Worm (Caenorhabditis elegans) whole organism, late embryonic: ENCODE measurements around the gene ttr-15.

Experiments
- C08G9.2 ChIP-seq: sonication (generic microtip); optimal IDR thresholded peaks from 2 replicates; lab custom pipeline; 2016; ENCODE audit warnings: mild to moderate bottlenecking, missing genetic modification characterization, moderate library complexity, missing compliant biosample characterization
- C38D4.7 ChIP-seq: fragments of 200-800 bp; sonication (Bioruptor generic); optimal IDR thresholded peaks from 2 replicates; lab custom pipeline; 2018; ENCODE audit warnings: mild to moderate bottlenecking, missing genetic modification characterization, moderate library complexity, missing compliant biosample characterization
- K09A11.1 ChIP-seq: sonication (generic microtip); optimal IDR thresholded peaks from 2 replicates; lab custom pipeline; 2017; ENCODE audit warnings: antibody characterized with exemption, mild to moderate bottlenecking, missing genetic modification characterization, missing compliant biosample characterization; ENCODE audit not compliant: insufficient read depth
- T23F11.4 ChIP-seq: fragments of 200-800 bp; sonication (Bioruptor generic); optimal IDR thresholded peaks from 2 replicates; lab custom pipeline; 2018; ENCODE audit warnings: mild to moderate bottlenecking, missing genetic modification characterization, missing compliant biosample characterization
- Y22D7AL.16 ChIP-seq: sonication (generic microtip); optimal IDR thresholded peaks from 2 replicates; lab custom pipeline; 2016; ENCODE audit warnings: missing genetic modification characterization, missing compliant biosample characterization
- ahr-1 ChIP-seq: sonication (generic microtip); optimal IDR thresholded peaks from 2 replicates; lab custom pipeline; 2016; ENCODE audit warnings: missing genetic modification characterization, missing compliant biosample characterization
- ceh-14 ChIP-seq: sonication (generic microtip); optimal IDR thresholded peaks from 2 replicates; lab custom pipeline; 2016; ENCODE audit warnings: missing genotype, missing genetic modification characterization, missing compliant biosample characterization
- ceh-18 ChIP-seq: sonication (generic microtip); optimal IDR thresholded peaks from 2 replicates; lab custom pipeline; 2016; ENCODE audit warnings: missing genetic modification characterization, missing compliant biosample characterization
- ceh-34 ChIP-seq: sonication (generic microtip); optimal IDR thresholded peaks from 2 replicates; lab custom pipeline; 2016; ENCODE audit warnings: mild to moderate bottlenecking, missing genetic modification characterization, missing compliant biosample characterization
- ceh-6 ChIP-seq: fragments of 200-800 bp; sonication (Bioruptor generic); optimal IDR thresholded peaks from 2 replicates; lab custom pipeline; 2018; ENCODE audit warnings: mild to moderate bottlenecking, missing genetic modification characterization, missing compliant biosample characterization
- dmd-4 ChIP-seq: sonication (generic microtip); optimal IDR thresholded peaks from 2 replicates; lab custom pipeline; 2016; ENCODE audit warnings: borderline replicate concordance, missing genetic modification characterization, missing compliant biosample characterization
- dve-1 ChIP-seq: sonication (generic microtip); optimal IDR thresholded peaks from 2 replicates; lab custom pipeline; 2017; ENCODE audit warnings: antibody characterized with exemption, mild to moderate bottlenecking, missing genetic modification characterization, missing compliant biosample characterization
- elt-4 ChIP-seq: sonication (generic microtip); optimal IDR thresholded peaks from 2 replicates; lab custom pipeline; 2016; ENCODE audit warnings: missing genetic modification characterization, missing compliant biosample characterization
- eyg-1 ChIP-seq: sonication (generic microtip); optimal IDR thresholded peaks from 2 replicates; lab custom pipeline; 2016; ENCODE audit warnings: missing genotype, missing genetic modification characterization, missing compliant biosample characterization
- fkh-10 ChIP-seq: fragments of 150-350 bp; optimal IDR thresholded peaks from 2 replicates; lab custom pipeline; 2014; ENCODE audit warnings: missing biosample characterization, missing genetic modification reagents, missing genetic modification characterization
- gmeb-2 ChIP-seq: sonication (generic microtip); optimal IDR thresholded peaks from 2 replicates; lab custom pipeline; 2016; ENCODE audit warnings: missing genetic modification characterization, inconsistent platforms, missing compliant biosample characterization
- hlh-15 ChIP-seq: sonication (generic microtip); optimal IDR thresholded peaks from 2 replicates; lab custom pipeline; 2016; ENCODE audit warnings: missing genetic modification characterization, missing compliant biosample characterization
- hlh-30 ChIP-seq: sonication (generic microtip); optimal IDR thresholded peaks from 2 replicates; lab custom pipeline; 2017; ENCODE audit warnings: antibody characterized with exemption, missing genetic modification characterization, missing compliant biosample characterization; ENCODE audit not compliant: insufficient read depth
- hlh-6 ChIP-seq: sonication (generic microtip); optimal IDR thresholded peaks from 2 replicates; lab custom pipeline; 2016; ENCODE audit warnings: missing genotype, missing genetic modification characterization, missing compliant biosample characterization
- lim-6 ChIP-seq: sonication (generic microtip); optimal IDR thresholded peaks from 2 replicates; lab custom pipeline; 2016; ENCODE audit warnings: missing genetic modification characterization, missing compliant biosample characterization
- lin-11 ChIP-seq: fragments of 200-800 bp; sonication (Bioruptor generic); optimal IDR thresholded peaks from 2 replicates; lab custom pipeline; 2018; ENCODE audit warnings: mild to moderate bottlenecking, missing genetic modification characterization, missing compliant biosample characterization
- mec-3 ChIP-seq: sonication (generic microtip); optimal IDR thresholded peaks from 2 replicates; lab custom pipeline; 2016; ENCODE audit warnings: borderline replicate concordance, missing genetic modification characterization, missing compliant biosample characterization
- nfya-1 ChIP-seq: sonication (generic microtip); optimal IDR thresholded peaks from 2 replicates; lab custom pipeline; 2017; ENCODE audit warnings: missing genetic modification characterization, mild to moderate bottlenecking, missing compliant biosample characterization, antibody characterized with exemption, moderate library complexity
- nhr-11 ChIP-seq: fragments of 150-350 bp; optimal IDR thresholded peaks from 2 replicates; lab custom pipeline; 2014; ENCODE audit warnings: missing biosample characterization, missing genetic modification characterization
- odd-2 ChIP-seq: sonication (generic microtip); optimal IDR thresholded peaks from 2 replicates; lab custom pipeline; 2017; ENCODE audit warnings: antibody characterized with exemption, mild to moderate bottlenecking, missing genetic modification characterization, missing compliant biosample characterization
- pat-9 ChIP-seq: fragments of 200-800 bp; sonication (Bioruptor generic); optimal IDR thresholded peaks from 2 replicates; lab custom pipeline; 2018; ENCODE audit warnings: mild to moderate bottlenecking, missing genetic modification characterization, moderate library complexity, missing compliant biosample characterization
- pax-1 ChIP-seq: fragments of 150-350 bp; optimal IDR thresholded peaks from 2 replicates; lab custom pipeline; 2014; ENCODE audit warnings: missing biosample characterization, missing genetic modification characterization
- pha-2 ChIP-seq: sonication (generic microtip); optimal IDR thresholded peaks from 2 replicates; lab custom pipeline; 2017; ENCODE audit warnings: mild to moderate bottlenecking, missing genetic modification characterization, missing compliant biosample characterization
- pqm-1 ChIP-seq: sonication (generic microtip); optimal IDR thresholded peaks from 2 replicates; lab custom pipeline; 2016; ENCODE audit warnings: missing genetic modification characterization, missing compliant biosample characterization
- pros-1 ChIP-seq: fragments of 150-350 bp; optimal IDR thresholded peaks from 2 replicates; lab custom pipeline; 2014; ENCODE audit warnings: missing biosample characterization, missing genetic modification reagents, missing genetic modification characterization
- sox-2 ChIP-seq: fragments of 200-800 bp; sonication (Bioruptor generic); IDR thresholded peaks from 2 replicates; pipeline ENCODE4 v1.3.6; 2022; ENCODE audit warnings: missing genetic modification reagents, missing genetic modification characterization, missing compliant biosample characterization
- sox-4 ChIP-seq: sonication (generic microtip); optimal IDR thresholded peaks from 2 replicates; lab custom pipeline; 2017; ENCODE audit warnings: mild to moderate bottlenecking, missing genetic modification characterization, inconsistent platforms, missing compliant biosample characterization
- syd-9 ChIP-seq: sonication (generic microtip); optimal IDR thresholded peaks from 2 replicates; lab custom pipeline; 2016; ENCODE audit warnings: mild to moderate bottlenecking, missing genetic modification characterization, moderate library complexity, missing compliant biosample characterization
- tbx-2 ChIP-seq: sonication (generic microtip); optimal IDR thresholded peaks from 2 replicates; lab custom pipeline; 2016; ENCODE audit warnings: missing genetic modification characterization, missing compliant biosample characterization
- ttx-3 ChIP-seq: sonication (generic microtip); optimal IDR thresholded peaks from 2 replicates; lab custom pipeline; 2016; ENCODE audit warnings: missing genetic modification reagents, missing genetic modification characterization, missing compliant biosample characterization
- unc-3 ChIP-seq, 2 experiments: fragments of 200-800 bp in 1 of 2; sonication (Bioruptor generic) in 1 of 2; sonication (generic microtip) in 1 of 2; conservative IDR thresholded peaks in 1 of 2; optimal IDR thresholded peaks in 1 of 2; 2 replicates each; pipeline versions ENCODE4 v1.3.6 to Lab custom; 2016 to 2022; ENCODE audit warnings: missing compliant biosample characterization in 2 of 2, missing genetic modification characterization in 2 of 2, missing genetic modification reagents in 1 of 2
- unc-55 ChIP-seq: sonication (generic microtip); optimal IDR thresholded peaks from 2 replicates; lab custom pipeline; 2017; ENCODE audit warnings: missing biosample characterization, missing genetic modification reagents, missing genetic modification characterization
- unc-86 ChIP-seq: sonication (generic microtip); optimal IDR thresholded peaks from 2 replicates; lab custom pipeline; 2016; ENCODE audit warnings: missing genetic modification characterization, missing compliant biosample characterization
- ztf-16 ChIP-seq: sonication (generic microtip); optimal IDR thresholded peaks from 2 replicates; lab custom pipeline; 2017; ENCODE audit warnings: missing genetic modification characterization, missing compliant biosample characterization

ttr-15 gene

DNA sequence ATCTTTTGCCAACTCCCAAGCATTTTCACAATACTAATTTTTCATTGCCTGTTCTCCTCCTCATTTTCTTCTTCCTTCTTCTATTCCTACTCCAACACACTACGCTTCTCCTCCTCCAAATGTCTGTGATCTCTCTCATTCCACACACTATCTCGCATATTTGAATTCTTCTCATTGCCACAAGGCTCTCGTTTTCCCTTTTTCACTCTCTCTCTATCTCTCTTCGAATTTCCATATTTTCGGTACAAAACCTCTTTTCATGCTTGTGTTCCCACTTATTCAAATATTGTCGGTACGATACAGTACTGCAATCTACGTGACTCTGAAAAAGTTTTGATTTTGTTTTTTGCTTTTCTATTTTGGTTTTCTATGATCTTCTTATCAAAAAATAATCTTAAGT lies 43.0 kb downstream of the ttr-15 start:
- TF ChIP-seq hlh-15 (tag; lab: Kevin White, UChicago), result no peak
- peak; percentile 34 for TF ChIP-seq nfya-1 (tag; lab: Kevin White, UChicago)
- peak; percentile 0 for TF ChIP-seq tbx-2
- no peak for TF ChIP-seq ceh-18 (tag; lab: Kevin White, UChicago)
- TF ChIP-seq T23F11.4 (GFP tag; lab: Kevin White, UChicago), result no peak
- TF ChIP-seq ahr-1 (tag; lab: Kevin White, UChicago), result no peak
- TF ChIP-seq sox-4, result no peak
- TF ChIP-seq ttx-3 (tag; lab: Kevin White, UChicago), result no peak
- TF ChIP-seq fkh-10, result no peak
- peak; percentile 5 for TF ChIP-seq C38D4.7 (GFP tag; lab: Kevin White, UChicago)
- TF ChIP-seq hlh-6, result no peak
- no peak for TF ChIP-seq pros-1
- TF ChIP-seq pax-1 (tag; lab: Kevin White, UChicago), result no peak
- no peak for TF ChIP-seq mec-3 (tag; lab: Kevin White, UChicago)
- no peak for TF ChIP-seq syd-9
- TF ChIP-seq odd-2 (tag; lab: Kevin White, UChicago), result no peak
- TF ChIP-seq ztf-16, result no peak
- no peak for TF ChIP-seq dmd-4 (tag; lab: Kevin White, UChicago)
- TF ChIP-seq ceh-34 (tag; lab: Kevin White, UChicago), result no peak
- TF ChIP-seq dve-1 (tag; lab: Kevin White, UChicago), result no peak
- TF ChIP-seq Y22D7AL.16 (tag; lab: Kevin White, UChicago), result no peak
- TF ChIP-seq ceh-14 (tag; lab: Kevin White, UChicago), result no peak
- no peak for TF ChIP-seq elt-4 (tag; lab: Kevin White, UChicago)
- TF ChIP-seq unc-55 (GFP tag; lab: Kevin White, UChicago), result no peak
- no peak for TF ChIP-seq pha-2
- TF ChIP-seq pat-9 (tag; lab: Kevin White, UChicago), result no peak
- no peak for TF ChIP-seq nhr-11

- TF ChIP-seq syd-9, result no peak
- TF ChIP-seq ceh-6 (GFP tag; lab: Kevin White, UChicago), result no peak
- TF ChIP-seq lin-11, result no peak
- no peak for TF ChIP-seq K09A11.1 (tag; lab: Kevin White, UChicago)
- TF ChIP-seq unc-86, result no peak
- TF ChIP-seq T23F11.4 (GFP tag; lab: Kevin White, UChicago), result no peak
- no peak for TF ChIP-seq gmeb-2 (tag; lab: Kevin White, UChicago)
- TF ChIP-seq hlh-6, result no peak
- no peak for TF ChIP-seq sox-2
- TF ChIP-seq odd-2 (tag; lab: Kevin White, UChicago), result no peak
- TF ChIP-seq unc-3 (GFP tag; conservative IDR thresholded peaks at IDR 0.05; lab: Robert Waterston, UW), result no peak
- TF ChIP-seq unc-3 (tag; optimal IDR thresholded peaks at IDR 0.05; lab: Kevin White, UChicago), result no peak
- no peak for TF ChIP-seq hlh-30 (tag; lab: Kevin White, UChicago)
- TF ChIP-seq C08G9.2 (tag; lab: Kevin White, UChicago), result no peak
- no peak for TF ChIP-seq eyg-1
These were observed 43.8 kb downstream of the ttr-15 start, which contains the start of gene C38H2.2 for ce11 chrIII:10381473-10381872. TSS of gene C38H2.2 (plus strand) at chrIII:10381773.

- no peak for TF ChIP-seq mec-3 (tag; lab: Kevin White, UChicago)
- no peak for TF ChIP-seq sox-2
- no peak for TF ChIP-seq elt-4 (tag; lab: Kevin White, UChicago)
- no peak for TF ChIP-seq unc-55 (GFP tag; lab: Kevin White, UChicago)
- TF ChIP-seq pqm-1 (tag; lab: Kevin White, UChicago), result no peak
- TF ChIP-seq odd-2 (tag; lab: Kevin White, UChicago), result no peak
- no peak for TF ChIP-seq ceh-18 (tag; lab: Kevin White, UChicago)
- TF ChIP-seq tbx-2, result no peak
- TF ChIP-seq lim-6 (tag; lab: Kevin White, UChicago), result no peak
- no peak for TF ChIP-seq dve-1 (tag; lab: Kevin White, UChicago)
- no peak for TF ChIP-seq nhr-11
These were observed 46.2 kb downstream of the ttr-15 start for ce11 chrIII:10383804-10384203.
